Worm (Caenorhabditis elegans) whole organism, L3 larva: Measurements from ENCODE around the gene pmt-1.
A peak's percentile ranks its signal among the peaks of the same experiment; 100 is the strongest.

Source experiments
- ama-1 ChIP-seq: fragments of 150-350 bp; optimal IDR thresholded peaks from 2 replicates; lab custom pipeline; 2018
- ceh-16 ChIP-seq: sonication (generic microtip); optimal IDR thresholded peaks from 2 replicates; lab custom pipeline; 2017; ENCODE audit warnings: missing biosample characterization, missing genetic modification characterization
- ceh-28 ChIP-seq: fragments of 150-350 bp; optimal IDR thresholded peaks from 2 replicates; lab custom pipeline; 2014; ENCODE audit warnings: missing biosample characterization, missing genetic modification reagents, missing genetic modification characterization
- ceh-82 ChIP-seq: fragments of 150-350 bp; optimal IDR thresholded peaks from 2 replicates; lab custom pipeline; 2014; ENCODE audit warnings: missing biosample characterization, missing genetic modification characterization
- ceh-9 ChIP-seq: sonication (generic microtip); optimal IDR thresholded peaks from 2 replicates; lab custom pipeline; 2018; ENCODE audit warnings: missing biosample characterization, missing genetic modification characterization
- daf-12 ChIP-seq: fragments of 150-350 bp; optimal IDR thresholded peaks from 2 replicates; lab custom pipeline; 2014; ENCODE audit warnings: missing biosample characterization, missing genetic modification reagents, missing genetic modification characterization
- egl-27 ChIP-seq: sonication (generic microtip); optimal IDR thresholded peaks from 4 replicates; lab custom pipeline; 2017; ENCODE audit warnings: missing biosample characterization, missing genetic modification reagents, missing genetic modification characterization
- egl-5 ChIP-seq: fragments of 150-350 bp; optimal IDR thresholded peaks from 2 replicates; lab custom pipeline; 2017; ENCODE audit warnings: missing biosample characterization, missing genetic modification reagents, missing genetic modification characterization, inconsistent platforms
- elt-1 ChIP-seq: fragments of 150-350 bp; optimal IDR thresholded peaks from 2 replicates; lab custom pipeline; 2014; ENCODE audit warnings: missing biosample characterization, missing genetic modification characterization
- elt-2 ChIP-seq: sonication (generic microtip); optimal IDR thresholded peaks from 2 replicates; lab custom pipeline; 2016; ENCODE audit warnings: missing genetic modification reagents, mild to moderate bottlenecking, missing genetic modification characterization, missing compliant biosample characterization
- elt-3 ChIP-seq, 3 experiments: fragments of 150-350 bp in 1 of 3; sonication (generic microtip) in 2 of 3; optimal IDR thresholded peaks; 2 replicates in 2 of 3; 4 replicates in 1 of 3; lab custom pipeline; 2014 to 2017; ENCODE audit warnings: missing biosample characterization in 3 of 3, missing genetic modification characterization in 3 of 3
- fkh-10 ChIP-seq: sonication (generic microtip); optimal IDR thresholded peaks from 2 replicates; lab custom pipeline; 2017; ENCODE audit warnings: missing biosample characterization, missing genetic modification reagents, missing genetic modification characterization
- fkh-2 ChIP-seq: fragments of 150-350 bp; optimal IDR thresholded peaks from 2 replicates; lab custom pipeline; 2014; ENCODE audit warnings: missing biosample characterization, missing genetic modification reagents, missing genetic modification characterization
- fos-1 ChIP-seq: fragments of 150-350 bp; optimal IDR thresholded peaks from 2 replicates; lab custom pipeline; 2014; ENCODE audit warnings: missing biosample characterization, missing genetic modification characterization
- jun-1 ChIP-seq: fragments of 150-350 bp; optimal IDR thresholded peaks from 2 replicates; lab custom pipeline; 2014; ENCODE audit warnings: missing biosample characterization, missing genetic modification reagents, missing genetic modification characterization
- lin-39 ChIP-seq: fragments of 150-350 bp; optimal IDR thresholded peaks from 2 replicates; lab custom pipeline; 2018; ENCODE audit warnings: missing biosample characterization, missing genetic modification reagents, missing genetic modification characterization
- mdl-1 ChIP-seq: fragments of 150-350 bp; optimal IDR thresholded peaks from 2 replicates; lab custom pipeline; 2014; ENCODE audit warnings: missing biosample characterization, missing genetic modification characterization
- mml-1 ChIP-seq: fragments of 150-350 bp; sonication (generic microtip); optimal IDR thresholded peaks from 3 replicates; lab custom pipeline; 2014; ENCODE audit warnings: missing biosample characterization, missing genetic modification characterization
- nfya-1 ChIP-seq: sonication (generic microtip); optimal IDR thresholded peaks from 2 replicates; lab custom pipeline; 2017; ENCODE audit warnings: missing genetic modification characterization, mild to moderate bottlenecking, missing compliant biosample characterization, antibody characterized with exemption, moderate library complexity; ENCODE audit not compliant: insufficient read depth
- nhr-11 ChIP-seq: fragments of 150-350 bp; optimal IDR thresholded peaks from 2 replicates; lab custom pipeline; 2014; ENCODE audit warnings: missing biosample characterization, missing genetic modification characterization
- nhr-12 ChIP-seq: fragments of 150-350 bp; optimal IDR thresholded peaks from 2 replicates; lab custom pipeline; 2014; ENCODE audit warnings: missing biosample characterization, missing genetic modification characterization
- nhr-23 ChIP-seq: fragments of 150-350 bp; optimal IDR thresholded peaks from 2 replicates; lab custom pipeline; 2014; ENCODE audit warnings: missing biosample characterization, missing genetic modification reagents, missing genetic modification characterization
- nhr-237 ChIP-seq: fragments of 150-350 bp; optimal IDR thresholded peaks from 2 replicates; lab custom pipeline; 2014; ENCODE audit warnings: missing biosample characterization, missing genetic modification characterization
- nhr-25 ChIP-seq: sonication (generic microtip); optimal IDR thresholded peaks from 2 replicates; lab custom pipeline; 2017; ENCODE audit warnings: missing biosample characterization, missing genetic modification characterization
- nhr-28 ChIP-seq: fragments of 150-350 bp; optimal IDR thresholded peaks from 2 replicates; lab custom pipeline; 2014; ENCODE audit warnings: missing biosample characterization, missing genetic modification characterization
- nhr-43 ChIP-seq: sonication (generic microtip); optimal IDR thresholded peaks from 2 replicates; lab custom pipeline; 2016; ENCODE audit warnings: mild to moderate bottlenecking, missing genetic modification characterization, missing compliant biosample characterization; ENCODE audit not compliant: poor library complexity, severe bottlenecking
- nhr-76 ChIP-seq: fragments of 150-350 bp; sonication (generic microtip); optimal IDR thresholded peaks from 5 replicates; lab custom pipeline; 2014; ENCODE audit warnings: missing biosample characterization, missing genetic modification characterization
- nhr-77 ChIP-seq: fragments of 150-350 bp; optimal IDR thresholded peaks from 2 replicates; lab custom pipeline; 2014; ENCODE audit warnings: missing biosample characterization, missing genetic modification characterization
- pha-4 ChIP-seq: fragments of 150-350 bp; optimal IDR thresholded peaks from 2 replicates; lab custom pipeline; 2014; ENCODE audit warnings: missing biosample characterization, missing genetic modification reagents, missing genetic modification characterization
- pqm-1 ChIP-seq: fragments of 150-350 bp; optimal IDR thresholded peaks from 2 replicates; lab custom pipeline; 2017; ENCODE audit warnings: missing biosample characterization, missing genetic modification characterization, inconsistent platforms
- sea-2 ChIP-seq: fragments of 150-350 bp; sonication (generic microtip); optimal IDR thresholded peaks from 4 replicates; lab custom pipeline; 2014; ENCODE audit warnings: missing biosample characterization, missing genetic modification reagents, missing genetic modification characterization
- snpc-4 ChIP-seq: fragments of 150-350 bp; optimal IDR thresholded peaks from 2 replicates; lab custom pipeline; 2014; ENCODE audit warnings: missing biosample characterization, missing genetic modification characterization
- tbx-2 ChIP-seq: sonication (generic microtip); optimal IDR thresholded peaks from 2 replicates; lab custom pipeline; 2016; ENCODE audit warnings: mild to moderate bottlenecking, missing genetic modification characterization, missing compliant biosample characterization
- unc-62 ChIP-seq: fragments of 150-350 bp; sonication (generic microtip); optimal IDR thresholded peaks from 4 replicates; lab custom pipeline; 2014; ENCODE audit warnings: missing biosample characterization, missing genetic modification reagents, missing genetic modification characterization
- zag-1 ChIP-seq: fragments of 150-350 bp; optimal IDR thresholded peaks from 2 replicates; lab custom pipeline; 2014; ENCODE audit warnings: missing biosample characterization, missing genetic modification characterization
- ztf-11 ChIP-seq: fragments of 150-350 bp; optimal IDR thresholded peaks from 2 replicates; lab custom pipeline; 2014; ENCODE audit warnings: missing biosample characterization, missing genetic modification characterization
- ztf-4 ChIP-seq: fragments of 150-350 bp; optimal IDR thresholded peaks from 2 replicates; lab custom pipeline; 2014; ENCODE audit warnings: missing biosample characterization, missing genetic modification characterization

pmt-1 gene

DNA sequence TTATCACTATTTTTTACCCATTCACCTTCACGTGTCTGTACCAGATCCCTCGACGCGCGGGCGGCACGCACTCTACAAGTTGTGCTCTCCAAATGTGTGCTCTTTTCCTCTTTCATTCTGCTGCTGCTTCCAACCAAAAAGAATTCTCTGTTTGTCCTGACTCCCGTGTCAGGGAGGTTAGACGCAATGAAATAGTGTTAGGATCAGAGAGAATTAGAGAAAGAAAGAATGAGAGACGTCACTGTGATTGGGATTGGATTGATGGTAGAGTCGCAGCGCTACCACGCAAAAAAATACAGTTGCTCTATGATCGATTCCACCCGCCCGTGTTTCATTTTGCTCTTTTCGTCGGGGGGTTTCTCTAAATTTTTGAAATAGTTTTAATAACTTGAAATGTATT is 8.7 kb upstream of the pmt-1 start:
- peak; percentile 69 for TF ChIP-seq pha-4
- TF ChIP-seq nhr-11 (tag; lab: Kevin White, UChicago), result no peak

DNA sequence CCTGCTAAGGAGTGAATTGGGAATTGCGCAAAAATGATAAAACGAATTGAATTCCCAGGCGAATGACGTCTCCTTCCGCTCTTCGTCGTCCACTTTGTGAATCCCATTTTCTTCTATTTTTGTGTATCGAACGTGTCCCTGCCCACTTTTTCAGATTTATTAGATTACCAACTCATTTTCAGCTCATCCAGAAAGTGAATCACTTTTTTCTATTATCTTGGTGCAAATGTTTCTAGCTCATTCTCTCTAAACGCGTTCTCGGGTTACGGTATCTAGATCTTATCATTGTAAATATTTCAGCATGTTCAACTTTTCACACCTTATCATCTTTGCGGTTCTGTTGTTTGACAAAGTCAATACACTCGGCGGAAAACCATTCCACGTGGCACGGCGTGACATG is 6.8 kb upstream of the pmt-1 start, which contains the start of gene ZK622.5:
TSS of gene ZK622.5 (plus strand) at position 301 of the 400 bp plus-strand sequence.
- no peak for TF ChIP-seq mdl-1 (tag; lab: Kevin White, UChicago)
- TF ChIP-seq daf-12 (tag; lab: Kevin White, UChicago), result no peak
- no peak for TF ChIP-seq nhr-23 (tag; lab: Kevin White, UChicago)
- no peak for TF ChIP-seq ceh-82 (tag; lab: Kevin White, UChicago)
- TF ChIP-seq unc-62, result no peak
- no peak for TF ChIP-seq elt-2 (tag; lab: Kevin White, UChicago)
- no peak for TF ChIP-seq mml-1 (tag; lab: Kevin White, UChicago)
- no peak for TF ChIP-seq nhr-77 (tag; lab: Kevin White, UChicago)

DNA sequence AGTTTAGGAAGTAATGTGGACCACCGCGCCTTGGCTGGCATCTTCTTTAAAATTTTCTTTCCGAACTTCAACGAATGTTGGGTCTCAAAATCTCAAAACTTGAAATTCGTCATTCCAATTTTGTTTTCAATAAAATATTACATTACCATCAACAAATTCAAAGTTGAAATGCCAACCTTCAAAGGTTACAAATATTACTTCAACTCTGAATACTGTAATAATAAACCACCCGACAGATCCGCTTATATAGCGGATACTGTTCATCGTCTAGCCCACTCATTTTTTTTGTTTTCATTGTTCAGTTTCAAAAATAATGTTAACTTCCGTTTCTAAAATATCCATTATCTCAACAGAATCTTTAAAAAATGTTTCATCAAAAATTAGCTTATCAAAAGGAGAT is 2.7 kb upstream of the pmt-1 start, which contains the start of gene gur-5:
TSS of gene gur-5 (plus strand) at position 301 of the 400 bp plus-strand sequence.
- TF ChIP-seq ceh-82 (tag; lab: Kevin White, UChicago), result no peak
- no peak for TF ChIP-seq daf-12 (tag; lab: Kevin White, UChicago)
- TF ChIP-seq sea-2 (GFP tag; lab: Kevin White, UChicago), result no peak
- TF ChIP-seq fkh-10 (GFP tag; lab: Kevin White, UChicago), result no peak
- no peak for TF ChIP-seq egl-5 (tag; lab: Kevin White, UChicago)
- no peak for TF ChIP-seq nhr-43 (tag; lab: Kevin White, UChicago)
- no peak for TF ChIP-seq nfya-1 (tag; lab: Kevin White, UChicago)
- TF ChIP-seq jun-1 (tag; lab: Kevin White, UChicago), result no peak
- no peak for TF ChIP-seq zag-1
- no peak for TF ChIP-seq snpc-4 (tag; lab: Kevin White, UChicago)
- TF ChIP-seq nhr-28 (tag; lab: Kevin White, UChicago), result no peak
- TF ChIP-seq ceh-9 (tag; lab: Kevin White, UChicago), result no peak
- no peak for TF ChIP-seq nhr-11 (tag; lab: Kevin White, UChicago)
- TF ChIP-seq nhr-237 (tag; lab: Kevin White, UChicago), result no peak
- no peak for TF ChIP-seq nhr-77 (tag; lab: Kevin White, UChicago)
- TF ChIP-seq elt-3 (tag; optimal IDR thresholded peaks at IDR 0.05; lab: Kevin White, UChicago), result no peak
- TF ChIP-seq ztf-4, result no peak

DNA sequence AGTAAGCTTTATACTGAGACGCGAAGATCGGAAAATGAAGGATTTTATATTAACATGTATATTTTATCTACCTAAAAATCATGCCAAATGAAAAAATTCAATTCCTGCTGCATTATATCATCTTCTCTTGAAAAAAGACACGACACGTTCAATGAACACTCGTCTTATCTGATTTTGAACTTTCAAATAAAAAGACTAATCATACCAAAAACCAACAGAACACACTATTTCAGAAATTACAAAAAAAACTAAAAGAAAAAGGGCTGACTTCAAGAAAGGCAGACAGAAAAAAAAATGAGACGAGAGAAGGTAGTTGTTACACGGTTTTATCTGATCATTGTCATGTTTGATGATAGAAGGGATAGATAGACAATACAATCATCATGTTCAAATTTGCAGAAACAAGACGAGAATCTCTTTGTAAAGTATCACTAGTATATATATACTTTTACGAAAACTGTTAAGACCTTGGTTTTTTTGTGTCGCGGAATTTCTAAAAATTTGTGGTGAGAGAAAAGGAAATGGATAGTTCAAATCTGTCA is 488 bp upstream of the pmt-1 start:
- TF ChIP-seq nhr-23 (tag; lab: Kevin White, UChicago), result peak; percentile 11
- TF ChIP-seq elt-1 (tag; lab: Kevin White, UChicago), result peak; percentile 93
- no peak for TF ChIP-seq daf-12 (tag; lab: Kevin White, UChicago)

DNA sequence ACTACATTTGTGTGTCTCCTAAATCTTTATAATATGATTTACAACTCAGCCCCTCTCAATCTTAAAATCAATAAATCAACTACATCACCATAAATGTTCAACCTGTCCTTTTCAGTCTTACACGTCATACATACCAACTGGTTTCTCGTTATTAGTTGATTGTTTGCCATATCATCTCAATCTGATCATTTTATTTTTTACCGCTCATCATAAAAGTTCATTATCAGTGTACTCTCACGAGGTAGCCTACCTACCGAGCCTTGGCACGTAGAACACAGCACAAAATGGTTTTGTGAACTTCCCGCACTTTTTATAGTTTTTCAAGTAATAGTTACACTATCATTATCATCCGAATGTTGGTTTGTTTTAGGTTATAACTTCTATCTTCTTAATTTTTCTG is 1.2 kb downstream of the pmt-1 start:
- TF ChIP-seq elt-2 (tag; lab: Kevin White, UChicago) (peak; percentile 97), unc-62 (no peak), jun-1 (tag; lab: Kevin White, UChicago) (peak; percentile 62), nhr-12 (no peak), daf-12 (tag; lab: Kevin White, UChicago) (no peak), nhr-25 (tag; lab: Kevin White, UChicago) (no peak), nhr-43 (tag; lab: Kevin White, UChicago) (peak; percentile 5), ceh-28 (tag; lab: Kevin White, UChicago) (peak; percentile 27), pqm-1 (tag; lab: Kevin White, UChicago) (peak; percentile 71)

DNA sequence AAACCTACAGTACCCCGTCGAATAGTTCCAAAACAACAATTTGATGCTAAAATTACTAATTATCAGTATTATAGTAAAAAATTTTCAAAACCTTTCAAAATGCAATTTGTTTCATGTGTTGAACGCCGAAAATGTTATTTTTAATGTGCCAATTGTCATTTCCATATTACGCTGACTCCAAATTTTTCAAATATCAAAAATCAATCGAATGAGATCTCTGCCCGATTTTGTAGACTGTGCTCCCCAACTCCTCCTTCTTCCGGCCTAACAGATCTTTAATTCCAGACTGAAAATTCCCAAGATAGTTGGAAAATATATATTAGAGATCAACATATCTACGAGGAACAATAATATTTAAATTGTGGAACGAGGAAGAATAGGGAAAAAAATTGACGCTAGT is 4.5 kb downstream of the pmt-1 start:
- TF ChIP-seq egl-27 (tag; lab: Kevin White, UChicago) (no peak), zag-1 (no peak), nhr-23 (tag; lab: Kevin White, UChicago) (no peak), tbx-2 (tag; lab: Kevin White, UChicago) (no peak), ama-1 (lab: Kevin White, UChicago) (peak; percentile 80), elt-3 (tag; optimal IDR thresholded peaks at IDR 0.05; lab: Kevin White, UChicago) (no peak), sea-2 (GFP tag; lab: Kevin White, UChicago) (no peak), nhr-28 (tag; lab: Kevin White, UChicago) (no peak), mml-1 (tag; lab: Kevin White, UChicago) (no peak), elt-1 (tag; lab: Kevin White, UChicago) (no peak), ztf-11 (tag; lab: Kevin White, UChicago) (no peak), pha-4 (no peak), nhr-25 (tag; lab: Kevin White, UChicago) (no peak), pqm-1 (tag; lab: Kevin White, UChicago) (peak; percentile 28), nhr-237 (tag; lab: Kevin White, UChicago) (no peak), mdl-1 (tag; lab: Kevin White, UChicago) (no peak), ceh-16 (tag; lab: Kevin White, UChicago) (no peak), snpc-4 (tag; lab: Kevin White, UChicago) (no peak), fkh-2 (tag; lab: Kevin White, UChicago) (no peak), lin-39 (tag; lab: Kevin White, UChicago) (no peak), ceh-9 (tag; lab: Kevin White, UChicago) (no peak), nfya-1 (tag; lab: Kevin White, UChicago) (no peak), nhr-12 (no peak), fos-1 (no peak), elt-2 (tag; lab: Kevin White, UChicago) (peak; percentile 53), nhr-76 (tag; lab: Kevin White, UChicago) (no peak)
